Fruit fly (Drosophila melanogaster): ENCODE results near the gene Pi3K92E.

Gene Pi3K92E

dm6 chr3R:20592517-20593462, 41.7 kb downstream of the Pi3K92E start, which contains the start of the genes Pus1 and bon:
TSS of gene Pus1 (minus strand) at chr3R:20592671.
TSS of gene bon (plus strand) at chr3R:20593139.
- peak; percentile 35 for TF ChIP-seq CG17801 (GFP tag; optimal IDR thresholded peaks at IDR 0.05; ENCODE audit: partially characterized antibody)

- TF ChIP-seq CG17801 (GFP tag; optimal IDR thresholded peaks at IDR 0.05; ENCODE audit: partially characterized antibody): peak; percentile 67
Observed at dm6 chr3R:20588480-20588785, 46.1 kb downstream of the Pi3K92E start, which contains the start of gene Srp72. TSS of gene Srp72 (plus strand) at chr3R:20588711.

- TF ChIP-seq CG17801 (GFP tag; optimal IDR thresholded peaks at IDR 0.05; ENCODE audit: partially characterized antibody): peak; percentile 65
Observed at dm6 chr3R:20587630-20588479, 46.7 kb downstream of the Pi3K92E start, which contains the start of gene Septin2. TSS of gene Septin2 (minus strand) at chr3R:20588356.

- TF ChIP-seq CG17801 (GFP tag; optimal IDR thresholded peaks at IDR 0.05; ENCODE audit: partially characterized antibody): no peak
Observed at dm6 chr3R:20586409-20586808, 48.1 kb downstream of the Pi3K92E start.

- peak; percentile 40 for TF ChIP-seq CG17801 (GFP tag; optimal IDR thresholded peaks at IDR 0.05; ENCODE audit: partially characterized antibody)
Observed at dm6 chr3R:20585566-20585965, 49.0 kb downstream of the Pi3K92E start, which contains the start of gene CG16953. TSS of gene CG16953 (minus strand) at chr3R:20585833.

dm6 chr3R:20581376-20581775, 53.2 kb downstream of the Pi3K92E start, which contains the start of gene CG34008:
TSS of gene CG34008 (minus strand) at chr3R:20581522.
- no peak for TF ChIP-seq CG17801 (GFP tag; optimal IDR thresholded peaks at IDR 0.05; ENCODE audit: partially characterized antibody)

- TF ChIP-seq CG17801 (GFP tag; optimal IDR thresholded peaks at IDR 0.05; ENCODE audit: partially characterized antibody): peak; percentile 88
Observed at dm6 chr3R:20579816-20580215, 54.7 kb downstream of the Pi3K92E start, which contains the start of the genes EloB and Srp14. TSS of gene EloB (minus strand) at chr3R:20579850. TSS of gene Srp14 (plus strand) at chr3R:20580115.

All from ovary, adult (tissue).